Fruit fly (Drosophila melanogaster): ENCODE data around the gene sofe.

Gene sofe

dm6 chrX:10848565-10848964 is 8.6 kb downstream of the sofe start, which contains the start of gene CG2202 (continued):
- peak; percentile 72 for TF ChIP-seq inv (GFP tag; IDR thresholded peaks at IDR 0.05; ENCODE audit: partially characterized antibody)
- TF ChIP-seq CG10654 (GFP tag; optimal IDR thresholded peaks at IDR 0.05): no peak
- no peak for TF ChIP-seq CG31224 (GFP tag; IDR thresholded peaks at IDR 0.05)
- TF ChIP-seq row (GFP tag; IDR thresholded peaks at IDR 0.05): peak; percentile 62; the same call in 2 of the 3 replicates
- TF ChIP-seq usp (GFP tag; optimal IDR thresholded peaks at IDR 0.05): no peak
- peak; percentile 74 for TF ChIP-seq gfzf (GFP tag; optimal IDR thresholded peaks at IDR 0.05)
- TF ChIP-seq sens-2 (GFP tag; IDR thresholded peaks at IDR 0.05): no peak
- TF ChIP-seq br (optimal IDR thresholded peaks at IDR 0.05): no peak
- no peak for TF ChIP-seq CG4707 (GFP tag; optimal IDR thresholded peaks at IDR 0.05)
- no peak for TF ChIP-seq CG13624 (GFP tag; optimal IDR thresholded peaks at IDR 0.05)
- TF ChIP-seq CG2202 (tag; optimal IDR thresholded peaks at IDR 0.05): peak; percentile 5
- TF ChIP-seq jing (GFP tag; optimal IDR thresholded peaks at IDR 0.05): no peak
- peak; percentile 16 for TF ChIP-seq Ets97D (GFP tag; optimal IDR thresholded peaks at IDR 0.05)
- no peak for TF ChIP-seq CrebB (tag; optimal IDR thresholded peaks at IDR 0.05)
- TF ChIP-seq CG9727 (GFP tag; optimal IDR thresholded peaks at IDR 0.05): no peak
- no peak for TF ChIP-seq maf-S (GFP tag; optimal IDR thresholded peaks at IDR 0.05)
- no peak for TF ChIP-seq CG3065 (GFP tag; optimal IDR thresholded peaks at IDR 0.05)
- TF ChIP-seq CG33213 (GFP tag; optimal IDR thresholded peaks at IDR 0.05): no peak
- TF ChIP-seq ci (GFP tag; IDR thresholded peaks at IDR 0.05): no peak
- TF ChIP-seq tll (GFP tag; optimal IDR thresholded peaks at IDR 0.05): no peak
- peak; percentile 62 for TF ChIP-seq CG34224 (GFP tag; IDR thresholded peaks at IDR 0.05; ENCODE audit: partially characterized antibody)
- no peak for TF ChIP-seq cg (GFP tag; optimal IDR thresholded peaks at IDR 0.05)
- TF ChIP-seq lab (GFP tag; optimal IDR thresholded peaks at IDR 0.05): no peak
- TF ChIP-seq CG2199 (GFP tag; IDR thresholded peaks at IDR 0.05): no peak
- no peak for TF ChIP-seq Stat92E (GFP tag; optimal IDR thresholded peaks at IDR 0.05)
- TF ChIP-seq CG1024 (GFP tag; IDR thresholded peaks at IDR 0.05): no peak
- no peak for TF ChIP-seq pb (GFP tag; optimal IDR thresholded peaks at IDR 0.05)
- TF ChIP-seq lov (optimal IDR thresholded peaks at IDR 0.05): no peak
- TF ChIP-seq lov (GFP tag; IDR thresholded peaks at IDR 0.05): no peak

DNA sequence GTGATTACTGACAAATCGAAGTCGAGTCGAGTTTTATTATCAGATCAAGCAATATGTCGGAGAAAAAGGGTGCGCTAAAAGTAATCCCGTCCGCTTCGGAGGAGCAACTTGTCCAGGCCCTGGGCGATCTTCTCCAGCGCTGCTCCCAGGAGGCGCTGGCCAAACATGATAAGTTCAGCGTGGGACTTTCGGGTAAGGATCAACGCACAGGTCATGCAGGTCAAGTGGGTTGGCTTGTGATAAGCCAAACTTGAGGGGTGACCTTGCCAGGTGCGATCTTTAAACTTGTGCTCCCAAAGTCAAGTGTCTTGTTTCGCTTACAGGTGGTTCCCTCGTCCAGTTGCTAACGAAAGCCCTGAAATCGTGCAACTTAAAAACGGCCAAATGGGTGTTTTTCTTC is 9.8 kb downstream of the sofe start:
- no peak for TF ChIP-seq Camta (GFP tag; optimal IDR thresholded peaks at IDR 0.05)
- no peak for TF ChIP-seq CG7786 (GFP tag; optimal IDR thresholded peaks at IDR 0.05)
- peak; percentile 7 for TF ChIP-seq MESR4 (GFP tag; optimal IDR thresholded peaks at IDR 0.05)
- no peak for TF ChIP-seq CG14710 (tag; optimal IDR thresholded peaks at IDR 0.05)
- TF ChIP-seq inv (GFP tag; IDR thresholded peaks at IDR 0.05; ENCODE audit: partially characterized antibody): no peak
- peak in 1 of 2 experiments; percentile 35 for TF ChIP-seq Hr78 (GFP tag; optimal IDR thresholded peaks at IDR 0.05)
- TF ChIP-seq Xbp1 (GFP tag; optimal IDR thresholded peaks at IDR 0.05): no peak
- TF ChIP-seq row (GFP tag; IDR thresholded peaks at IDR 0.05): no peak
- no peak for TF ChIP-seq CG17385 (GFP tag; optimal IDR thresholded peaks at IDR 0.05)
- TF ChIP-seq phol (tag; optimal IDR thresholded peaks at IDR 0.05): no peak
- no peak for TF ChIP-seq E2f1 (GFP tag; IDR thresholded peaks at IDR 0.05)
- no peak for TF ChIP-seq ase (GFP tag; IDR thresholded peaks at IDR 0.05)
- TF ChIP-seq mld (GFP tag; IDR thresholded peaks at IDR 0.05; ENCODE audit: partially characterized antibody): no peak
- TF ChIP-seq CG8924 (tag; optimal IDR thresholded peaks at IDR 0.05): no peak
- TF ChIP-seq CG10959 (GFP tag; IDR thresholded peaks at IDR 0.05): no peak
- no peak for TF ChIP-seq CG17829 (tag; optimal IDR thresholded peaks at IDR 0.05)
- TF ChIP-seq Optix (GFP tag; IDR thresholded peaks at IDR 0.05): no peak
- no peak for TF ChIP-seq grn (GFP tag; optimal IDR thresholded peaks at IDR 0.05)
- no peak for TF ChIP-seq Xrp1 (GFP tag; IDR thresholded peaks at IDR 0.05)
- no peak for TF ChIP-seq CG18619 (GFP tag; optimal IDR thresholded peaks at IDR 0.05)
- TF ChIP-seq ERR (GFP tag; optimal IDR thresholded peaks at IDR 0.05): peak; percentile 8
